Fruit fly (Drosophila melanogaster): ENCODE results near the gene gskt.

gskt gene

DNA sequence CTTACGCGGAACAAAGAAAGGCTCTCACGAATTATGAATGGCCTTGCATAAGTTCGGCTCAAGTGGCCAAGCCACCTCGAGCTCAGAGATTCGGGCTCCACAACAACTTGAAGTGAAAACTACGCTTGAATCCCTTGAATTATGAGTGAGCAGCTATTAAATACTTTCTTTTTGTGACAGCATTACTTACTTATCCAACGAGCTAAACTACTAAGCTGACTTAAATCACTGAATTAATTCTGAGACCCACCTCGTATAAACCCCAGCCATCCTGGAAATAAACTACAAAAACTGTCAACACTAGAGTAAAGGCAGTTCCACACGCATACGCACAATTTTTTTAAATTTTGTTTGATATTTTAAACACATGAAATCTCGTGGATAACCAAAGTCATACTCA is at the start of gene gskt:
Gene gskt (plus strand): TSS at position 301 of the 400 bp plus-strand sequence.
- no peak for TF ChIP-seq psq (optimal IDR thresholded peaks at IDR 0.05)
- no peak for TF ChIP-seq ttk (optimal IDR thresholded peaks at IDR 0.05)
- TF ChIP-seq insv (optimal IDR thresholded peaks at IDR 0.05) = no peak
- no peak for TF ChIP-seq Sin3A (optimal IDR thresholded peaks at IDR 0.05)
- TF ChIP-seq h (optimal IDR thresholded peaks at IDR 0.05) = no peak
- TF ChIP-seq Myc (optimal IDR thresholded peaks at IDR 0.05) = no peak

DNA sequence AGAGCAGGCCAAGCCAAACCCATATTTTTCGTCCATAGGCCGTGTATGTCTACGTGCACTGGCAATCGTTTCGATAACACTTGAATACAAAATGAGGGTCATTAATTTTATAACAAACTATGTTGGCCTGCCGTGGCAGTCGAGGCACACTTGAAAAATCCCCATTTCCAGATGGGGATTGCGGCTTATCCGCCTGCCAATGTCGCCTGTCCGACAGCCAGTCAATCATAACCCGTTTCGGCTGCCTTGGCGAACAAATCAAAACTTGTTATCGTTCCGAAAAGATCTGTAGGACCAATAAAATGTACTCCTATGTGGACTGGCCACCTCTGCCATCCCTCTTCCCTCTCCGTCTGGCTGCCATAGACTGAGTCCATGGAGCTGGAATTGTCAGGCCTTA is 47.8 kb upstream of the gskt start:
- no peak for TF ChIP-seq h (optimal IDR thresholded peaks at IDR 0.05)
- TF ChIP-seq insv (optimal IDR thresholded peaks at IDR 0.05) = no peak
- TF ChIP-seq Sin3A (optimal IDR thresholded peaks at IDR 0.05) = no peak
- no peak for TF ChIP-seq psq (optimal IDR thresholded peaks at IDR 0.05)
- no peak for TF ChIP-seq Myc (optimal IDR thresholded peaks at IDR 0.05)
- TF ChIP-seq ttk (optimal IDR thresholded peaks at IDR 0.05) = no peak

DNA sequence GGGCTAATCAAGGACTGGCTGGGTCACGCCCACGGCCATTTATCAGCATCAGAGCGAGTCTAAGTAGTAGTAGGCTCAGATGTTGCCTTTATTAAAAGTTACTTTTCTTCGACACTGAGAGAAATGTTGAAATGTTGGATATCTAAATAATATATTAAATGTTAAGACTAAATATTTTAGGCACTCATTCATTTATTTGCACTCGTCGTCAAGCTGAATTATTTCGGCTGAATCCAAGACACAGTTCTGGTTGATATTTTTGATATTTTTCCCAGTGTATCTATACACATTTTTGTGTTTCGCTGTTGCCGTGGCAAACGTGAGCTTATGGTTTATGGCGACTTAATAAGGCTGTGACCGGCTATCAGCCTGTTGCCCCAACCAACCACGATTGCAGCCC is 47.2 kb upstream of the gskt start:
- TF ChIP-seq Myc (optimal IDR thresholded peaks at IDR 0.05) (no peak), Sin3A (optimal IDR thresholded peaks at IDR 0.05) (no peak), psq (optimal IDR thresholded peaks at IDR 0.05) (no peak), h (optimal IDR thresholded peaks at IDR 0.05) (no peak), insv (optimal IDR thresholded peaks at IDR 0.05) (no peak), ttk (optimal IDR thresholded peaks at IDR 0.05) (no peak)

DNA sequence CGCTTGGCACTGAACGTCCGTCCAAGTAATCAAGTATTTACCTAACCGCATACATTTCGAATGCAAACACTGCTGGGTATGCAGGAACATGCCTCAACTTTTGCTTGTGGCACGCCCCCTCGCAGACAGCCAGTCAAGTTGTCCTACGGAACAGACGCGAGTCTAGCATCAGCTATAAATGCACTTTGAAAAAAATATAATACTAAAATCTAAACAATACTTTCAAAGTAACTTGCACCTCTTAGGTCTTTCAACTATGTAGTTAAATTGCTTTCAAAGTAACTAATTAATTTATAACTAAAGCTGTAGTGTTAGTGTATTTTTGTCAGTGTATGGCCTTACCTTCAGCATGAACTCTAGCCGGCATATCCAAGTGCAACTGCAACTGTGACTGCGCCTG is 42.4 kb upstream of the gskt start:
- TF ChIP-seq insv (optimal IDR thresholded peaks at IDR 0.05) (no peak), Myc (optimal IDR thresholded peaks at IDR 0.05) (no peak), ttk (optimal IDR thresholded peaks at IDR 0.05) (no peak), Sin3A (optimal IDR thresholded peaks at IDR 0.05) (no peak), h (optimal IDR thresholded peaks at IDR 0.05) (no peak), psq (optimal IDR thresholded peaks at IDR 0.05) (no peak)

DNA sequence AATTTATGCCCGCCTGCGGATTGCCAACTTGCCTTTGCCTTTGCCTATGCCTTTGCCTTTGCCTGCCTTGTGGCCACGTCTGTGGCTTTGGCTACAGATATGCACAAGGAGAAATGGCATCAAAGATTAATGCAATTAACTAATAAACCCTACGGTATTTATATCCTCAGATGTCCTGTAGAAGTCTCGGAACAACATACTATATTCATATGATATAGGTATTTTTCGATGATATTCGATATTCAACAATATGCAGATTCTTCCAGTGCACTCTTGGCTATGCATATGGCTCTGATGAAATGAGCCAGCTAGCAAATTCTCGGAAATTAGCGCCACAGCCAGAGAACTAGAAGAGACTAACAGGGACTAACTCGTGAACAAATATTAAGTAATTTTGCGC is 35.9 kb upstream of the gskt start:
- TF ChIP-seq ttk (optimal IDR thresholded peaks at IDR 0.05) = no peak
- TF ChIP-seq insv (optimal IDR thresholded peaks at IDR 0.05) = no peak
- no peak for TF ChIP-seq Sin3A (optimal IDR thresholded peaks at IDR 0.05)
- TF ChIP-seq h (optimal IDR thresholded peaks at IDR 0.05) = no peak
- no peak for TF ChIP-seq Myc (optimal IDR thresholded peaks at IDR 0.05)
- TF ChIP-seq psq (optimal IDR thresholded peaks at IDR 0.05) = no peak

DNA sequence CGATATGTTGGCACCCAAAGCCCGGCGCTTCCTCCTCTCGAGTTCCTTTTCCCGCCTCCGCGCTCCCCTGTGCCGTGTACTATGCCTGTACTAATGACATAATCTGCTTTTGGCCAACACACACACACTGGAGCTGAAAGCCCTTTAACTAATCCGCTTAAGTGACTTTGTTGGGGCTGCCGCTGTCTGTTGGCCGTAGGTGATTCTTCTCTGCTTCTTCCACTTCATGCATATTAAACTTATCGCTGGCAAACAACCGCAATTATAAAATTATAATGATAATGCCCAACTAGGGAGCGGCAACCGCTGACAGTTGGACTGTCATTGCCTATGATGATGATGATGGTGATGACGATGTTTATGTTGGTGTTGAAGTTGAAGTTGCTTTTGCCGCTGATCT is 32.4 kb upstream of the gskt start:
- no peak for TF ChIP-seq Sin3A (optimal IDR thresholded peaks at IDR 0.05)
- TF ChIP-seq h (optimal IDR thresholded peaks at IDR 0.05) = no peak
- TF ChIP-seq psq (optimal IDR thresholded peaks at IDR 0.05) = no peak

DNA sequence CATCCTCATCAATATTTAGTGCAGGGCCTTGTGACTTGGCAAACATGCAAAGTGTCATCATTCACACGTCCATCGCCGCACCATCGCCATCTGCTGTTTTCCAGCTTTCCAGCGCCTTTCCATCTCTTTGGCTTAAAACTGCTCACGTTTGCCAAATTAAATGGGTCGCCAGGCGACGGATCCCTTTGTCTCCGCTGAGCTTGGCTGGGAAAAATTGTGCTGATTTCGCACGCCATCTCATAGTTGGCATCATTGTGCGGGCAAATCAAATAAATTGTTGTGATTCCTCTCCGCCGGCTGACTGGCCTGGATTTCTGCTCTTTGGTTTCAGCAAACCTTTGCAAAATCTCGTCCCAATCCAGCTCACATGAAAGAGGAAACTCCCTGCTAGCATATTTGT is 31.5 kb upstream of the gskt start:
- TF ChIP-seq ttk (optimal IDR thresholded peaks at IDR 0.05) (no peak), Sin3A (optimal IDR thresholded peaks at IDR 0.05) (no peak), h (optimal IDR thresholded peaks at IDR 0.05) (no peak), insv (optimal IDR thresholded peaks at IDR 0.05) (no peak), Myc (optimal IDR thresholded peaks at IDR 0.05) (no peak), psq (optimal IDR thresholded peaks at IDR 0.05) (no peak)

DNA sequence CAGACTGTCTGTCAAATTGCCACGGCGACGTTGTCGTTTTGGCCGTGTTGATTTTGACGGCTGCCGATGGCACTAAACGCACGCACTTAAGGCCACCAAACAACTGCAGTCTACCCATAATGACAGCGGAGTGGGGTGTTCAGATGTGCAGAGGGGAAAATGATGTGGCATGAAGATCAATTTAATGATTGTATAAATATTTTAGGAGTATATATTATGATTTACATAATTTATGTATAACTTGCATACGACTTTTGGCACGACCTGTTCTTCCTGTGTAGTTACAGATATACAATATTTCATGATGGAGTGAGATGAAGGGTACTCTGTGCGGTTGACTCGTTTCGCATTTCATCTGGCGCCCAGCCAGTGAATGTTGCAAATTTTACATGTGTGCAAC is 29.7 kb upstream of the gskt start:
- TF ChIP-seq Myc (optimal IDR thresholded peaks at IDR 0.05) (no peak), ttk (optimal IDR thresholded peaks at IDR 0.05) (no peak), insv (optimal IDR thresholded peaks at IDR 0.05) (no peak), Sin3A (optimal IDR thresholded peaks at IDR 0.05) (no peak), psq (optimal IDR thresholded peaks at IDR 0.05) (no peak)

DNA sequence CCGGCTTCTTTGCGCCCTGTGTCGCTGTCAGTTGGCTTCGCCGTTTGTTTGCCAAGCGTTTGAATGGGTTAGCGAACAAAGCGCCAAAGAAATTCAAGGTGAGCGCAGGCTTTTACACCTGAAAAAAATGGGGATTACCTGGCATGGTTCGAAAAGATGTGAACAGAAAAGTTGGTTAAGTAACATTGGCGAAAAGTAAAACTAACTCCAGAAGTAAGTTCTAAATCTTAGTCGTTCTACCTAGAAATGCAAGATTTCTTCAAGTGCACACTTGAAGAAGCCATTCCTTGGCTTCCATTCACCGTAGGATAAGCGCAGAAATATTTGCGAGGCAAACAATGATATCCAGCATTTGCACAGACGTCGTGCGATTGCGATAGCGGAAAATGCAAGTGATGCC is 26.6 kb upstream of the gskt start:
- no peak for TF ChIP-seq h (optimal IDR thresholded peaks at IDR 0.05)
- no peak for TF ChIP-seq Myc (optimal IDR thresholded peaks at IDR 0.05)
- TF ChIP-seq Sin3A (optimal IDR thresholded peaks at IDR 0.05) = no peak
- TF ChIP-seq psq (optimal IDR thresholded peaks at IDR 0.05) = no peak
- no peak for TF ChIP-seq ttk (optimal IDR thresholded peaks at IDR 0.05)
- no peak for TF ChIP-seq insv (optimal IDR thresholded peaks at IDR 0.05)

DNA sequence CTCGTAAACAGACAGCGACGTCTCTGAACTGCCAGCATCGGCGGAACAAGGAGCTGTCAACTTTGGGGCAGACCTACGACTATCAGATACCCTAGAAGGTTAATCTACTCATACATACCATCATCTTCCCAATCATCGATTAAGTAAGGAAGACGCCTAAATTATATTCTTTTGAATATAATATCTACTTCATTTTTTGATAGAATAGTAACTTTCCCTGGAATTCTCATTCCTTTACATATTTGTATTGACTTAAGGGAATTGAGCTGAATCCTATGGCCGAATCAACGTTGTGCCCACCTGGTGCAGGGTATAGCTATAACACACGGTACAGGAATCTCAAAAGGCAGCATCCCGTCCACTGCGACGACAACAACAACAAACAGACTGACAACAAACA is 25.6 kb upstream of the gskt start:
- TF ChIP-seq Sin3A (optimal IDR thresholded peaks at IDR 0.05) (no peak), Myc (optimal IDR thresholded peaks at IDR 0.05) (no peak), psq (optimal IDR thresholded peaks at IDR 0.05) (no peak)

DNA sequence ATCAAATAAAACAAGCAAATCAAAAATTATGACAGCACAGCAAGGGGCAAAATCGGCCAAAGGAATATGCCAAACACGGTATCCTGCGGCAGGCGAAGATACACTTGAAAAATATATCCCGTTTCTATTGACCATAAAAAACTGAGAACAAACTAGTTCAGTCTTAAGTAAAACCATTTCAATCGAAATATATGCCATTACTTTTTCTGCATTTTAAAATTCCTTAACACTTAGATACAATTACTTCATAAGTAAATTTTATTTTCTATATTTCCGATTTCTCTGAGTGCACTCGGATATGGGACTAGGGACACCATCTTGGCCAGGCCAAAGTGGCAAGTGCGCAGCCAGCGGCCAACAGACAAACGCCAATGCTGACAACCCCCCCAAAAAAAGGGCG is 8.6 kb upstream of the gskt start:
- TF ChIP-seq insv (optimal IDR thresholded peaks at IDR 0.05) (no peak), h (optimal IDR thresholded peaks at IDR 0.05) (no peak), Myc (optimal IDR thresholded peaks at IDR 0.05) (no peak), Sin3A (optimal IDR thresholded peaks at IDR 0.05) (no peak), ttk (optimal IDR thresholded peaks at IDR 0.05) (no peak), psq (optimal IDR thresholded peaks at IDR 0.05) (no peak)

DNA sequence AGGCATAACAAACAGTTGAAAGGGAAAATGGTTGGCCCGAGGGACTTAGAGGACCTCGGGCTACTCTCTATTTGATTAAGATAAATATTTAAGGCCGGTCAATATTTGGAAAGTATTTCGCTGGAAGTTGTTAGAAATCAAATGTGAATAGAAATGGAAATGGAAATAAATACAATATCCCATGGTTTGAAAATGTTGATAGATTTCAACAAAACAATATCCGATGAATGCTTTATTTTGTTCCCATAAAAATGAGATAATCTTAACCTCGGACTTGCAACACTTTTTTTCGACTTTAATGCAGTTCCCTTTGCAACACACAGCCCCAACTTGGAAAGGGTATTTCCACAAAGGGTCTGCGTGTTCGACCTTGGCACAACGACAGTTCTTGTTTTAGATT is 3.2 kb upstream of the gskt start:
- TF ChIP-seq psq (optimal IDR thresholded peaks at IDR 0.05) = no peak
- no peak for TF ChIP-seq Myc (optimal IDR thresholded peaks at IDR 0.05)
- TF ChIP-seq Sin3A (optimal IDR thresholded peaks at IDR 0.05) = no peak
- no peak for TF ChIP-seq insv (optimal IDR thresholded peaks at IDR 0.05)
- TF ChIP-seq ttk (optimal IDR thresholded peaks at IDR 0.05) = no peak
- no peak for TF ChIP-seq h (optimal IDR thresholded peaks at IDR 0.05)

DNA sequence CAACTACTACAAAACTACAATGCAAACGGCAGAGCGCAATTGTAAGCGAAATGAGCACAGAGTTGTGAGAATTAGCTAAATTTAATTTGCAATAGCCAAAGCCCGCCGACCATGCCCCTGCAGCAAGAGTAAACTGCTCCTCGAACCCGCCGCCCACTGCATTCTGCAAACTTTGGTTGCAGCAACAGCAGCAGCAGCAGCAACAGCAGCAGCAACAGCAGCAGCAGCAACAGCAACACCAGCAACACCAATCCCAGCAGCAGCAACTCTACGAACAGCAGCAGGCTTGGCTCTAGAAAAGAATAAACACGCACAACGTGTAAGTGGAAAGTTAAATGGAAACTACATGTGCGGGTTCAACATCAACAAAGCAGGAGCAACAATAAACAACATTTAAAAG is 2.0 kb upstream of the gskt start:
- TF ChIP-seq psq (optimal IDR thresholded peaks at IDR 0.05) (no peak), insv (optimal IDR thresholded peaks at IDR 0.05) (no peak), Sin3A (optimal IDR thresholded peaks at IDR 0.05) (no peak), ttk (optimal IDR thresholded peaks at IDR 0.05) (no peak), Myc (optimal IDR thresholded peaks at IDR 0.05) (no peak), h (optimal IDR thresholded peaks at IDR 0.05) (no peak)

DNA sequence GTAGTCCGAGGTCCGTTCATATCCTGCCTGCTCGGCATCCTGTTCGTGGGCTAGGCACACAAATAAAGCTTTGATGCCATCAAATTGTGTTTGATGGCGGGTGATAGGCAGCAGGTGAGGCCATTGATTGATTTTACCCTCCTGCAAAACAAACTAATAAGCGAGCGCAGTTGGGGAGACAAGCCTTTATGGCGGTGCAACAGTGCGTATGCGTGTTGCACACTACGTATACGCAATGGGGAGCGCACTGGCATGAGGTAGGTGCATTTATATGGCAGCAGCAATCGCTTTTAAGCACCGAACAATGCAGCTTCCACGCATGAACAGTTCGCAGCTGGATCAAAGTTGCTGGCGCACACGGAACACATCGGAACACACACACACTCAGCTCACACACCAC is 8.3 kb downstream of the gskt start:
- TF ChIP-seq psq (optimal IDR thresholded peaks at IDR 0.05) (no peak), insv (optimal IDR thresholded peaks at IDR 0.05) (no peak), ttk (optimal IDR thresholded peaks at IDR 0.05) (no peak), h (optimal IDR thresholded peaks at IDR 0.05) (no peak), Sin3A (optimal IDR thresholded peaks at IDR 0.05) (no peak)

Data from Kc167 (cell line).